Fruit fly (Drosophila melanogaster): Measurements from ENCODE around the gene disco-r.

- TF ChIP-seq CG17912 (GFP tag; optimal IDR thresholded peaks at IDR 0.05): no peak
- TF ChIP-seq dan (GFP tag; IDR thresholded peaks at IDR 0.05): no peak
- TF ChIP-seq CG31365 (tag; optimal IDR thresholded peaks at IDR 0.05): no peak
- no peak for TF ChIP-seq CG11695 (GFP tag; IDR thresholded peaks at IDR 0.05)
- no peak for TF ChIP-seq gro (GFP tag; optimal IDR thresholded peaks at IDR 0.05)
- no peak for TF ChIP-seq CG11093 (GFP tag; IDR thresholded peaks at IDR 0.05)
- TF ChIP-seq row (GFP tag; IDR thresholded peaks at IDR 0.05): no peak
These were observed 13.4 kb downstream of the disco-r start for dm6 chrX:16135391-16135790.

Measured in whole organism, embryonic.